Fruit fly (Drosophila melanogaster) whole organism, embryonic: ENCODE measurements around the gene CG14207.

Source experiments
- Adf1 ChIP-seq: fragments of 200-800 bp; sonication (Bioruptor generic); IDR thresholded peaks from 2 replicates; pipeline ENCODE4 v1.3.6; 2022; ENCODE audit warnings: missing biosample characterization, missing genetic modification characterization
- BEAF-32 ChIP-seq: fragments of 200-800 bp; sonication (Bioruptor generic); optimal IDR thresholded peaks from 3 replicates; lab custom pipeline; 2017; ENCODE audit warnings: missing biosample characterization, missing genetic modification characterization, mild to moderate bottlenecking, moderate library complexity, missing genetic modification reagents
- CG10366 ChIP-seq: fragments of 200-800 bp; sonication (Bioruptor generic); IDR thresholded peaks from 2 replicates; pipeline ENCODE4 v1.3.6; 2022; ENCODE audit warnings: missing biosample characterization, missing genetic modification characterization
- CG10462 ChIP-seq: fragments of 200-800 bp; sonication (Bioruptor generic); optimal IDR thresholded peaks from 2 replicates; lab custom pipeline; 2016; ENCODE audit warnings: missing biosample characterization, missing genetic modification characterization
- CG10959 ChIP-seq: fragments of 200-800 bp; sonication (Bioruptor generic); IDR thresholded peaks from 2 replicates; pipeline ENCODE4 v1.3.6; 2022; ENCODE audit warnings: missing biosample characterization, missing genetic modification characterization
- CG10979 ChIP-seq: fragments of 200-800 bp; sonication (Bioruptor generic); optimal IDR thresholded peaks from 2 replicates; lab custom pipeline; 2018; ENCODE audit warnings: missing biosample characterization, mild to moderate bottlenecking, missing genetic modification characterization, moderate library complexity
- CG11247 ChIP-seq: fragments of 200-800 bp; sonication (Bioruptor generic); IDR thresholded peaks from 2 replicates; pipeline ENCODE4 v1.3.6; 2022; ENCODE audit warnings: missing biosample characterization, missing genetic modification characterization
- CG11696 ChIP-seq: fragments of 200-800 bp; sonication (Bioruptor generic); IDR thresholded peaks from 2 replicates; pipeline ENCODE4 v1.3.6; 2022; ENCODE audit warnings: missing biosample characterization, missing genetic modification characterization
- CG12942 ChIP-seq: fragments of 200-800 bp; sonication (Bioruptor generic); optimal IDR thresholded peaks from 3 replicates; lab custom pipeline; 2016; ENCODE audit warnings: missing biosample characterization, missing genetic modification characterization
- CG13287 ChIP-seq: fragments of 200-800 bp; sonication (Bioruptor generic); IDR thresholded peaks from 2 replicates; pipeline ENCODE4 v1.3.6; 2022; ENCODE audit warnings: missing biosample characterization, missing genetic modification characterization; ENCODE audit not compliant: partially characterized antibody
- CG14441 ChIP-seq: fragments of 200-800 bp; sonication (Bioruptor generic); IDR thresholded peaks from 2 replicates; pipeline ENCODE4 v1.3.6; 2022; ENCODE audit warnings: missing biosample characterization, missing genetic modification characterization
- CG15514 ChIP-seq: fragments of 200-800 bp; sonication (Bioruptor generic); optimal IDR thresholded peaks from 3 replicates; lab custom pipeline; 2017; ENCODE audit warnings: missing biosample characterization, missing genetic modification characterization, mild to moderate bottlenecking, moderate library complexity, missing genetic modification reagents
- CG18476 ChIP-seq: fragments of 200-800 bp; sonication (Bioruptor generic); optimal IDR thresholded peaks from 2 replicates; lab custom pipeline; 2016; ENCODE audit warnings: missing biosample characterization, mild to moderate bottlenecking, missing genetic modification characterization
- CG18764 ChIP-seq: fragments of 200-800 bp; sonication (Bioruptor generic); optimal IDR thresholded peaks from 3 replicates; lab custom pipeline; 2016; ENCODE audit warnings: missing biosample characterization, missing genetic modification characterization
- CG2120 ChIP-seq: fragments of 200-800 bp; sonication (Bioruptor generic); optimal IDR thresholded peaks from 3 replicates; lab custom pipeline; 2016; ENCODE audit warnings: missing biosample characterization, missing genetic modification characterization
- CG3407 ChIP-seq: fragments of 200-800 bp; sonication (Bioruptor generic); optimal IDR thresholded peaks from 2 replicates; lab custom pipeline; 2018; ENCODE audit warnings: missing biosample characterization, mild to moderate bottlenecking, missing genetic modification characterization
- CG3838 ChIP-seq: fragments of 200-800 bp; sonication (Bioruptor generic); optimal IDR thresholded peaks from 3 replicates; lab custom pipeline; 2016; ENCODE audit warnings: missing biosample characterization, missing genetic modification characterization
- CG4282 ChIP-seq: fragments of 200-800 bp; sonication (Bioruptor generic); optimal IDR thresholded peaks from 2 replicates; lab custom pipeline; 2016; ENCODE audit warnings: missing biosample characterization, missing genetic modification characterization
- CG5180 ChIP-seq: fragments of 200-800 bp; sonication (Bioruptor generic); optimal IDR thresholded peaks from 3 replicates; lab custom pipeline; 2017; ENCODE audit warnings: missing biosample characterization, missing genetic modification characterization, mild to moderate bottlenecking, moderate library complexity, missing genetic modification reagents
- CG7745 ChIP-seq: fragments of 200-800 bp; sonication (Bioruptor generic); optimal IDR thresholded peaks from 2 replicates; lab custom pipeline; 2018; ENCODE audit warnings: missing biosample characterization, mild to moderate bottlenecking, missing genetic modification characterization, moderate library complexity
- CG8388 ChIP-seq: fragments of 200-800 bp; sonication (Bioruptor generic); optimal IDR thresholded peaks from 2 replicates; lab custom pipeline; 2019; ENCODE audit warnings: missing biosample characterization, mild to moderate bottlenecking, missing genetic modification characterization, moderate library complexity
- D ChIP-seq, 2 experiments: fragments of 200-800 bp in 1 of 2; fragments of >200 bp in 1 of 2; sonication (Bioruptor generic) in 1 of 2; optimal IDR thresholded peaks; 2 replicates in 1 of 2; 3 replicates in 1 of 2; lab custom pipeline; 2017; ENCODE audit warnings: mild to moderate bottlenecking in 1 of 2, missing biosample characterization in 1 of 2, missing genetic modification characterization in 1 of 2, missing genetic modification reagents in 1 of 2
- Dfd ChIP-seq, 2 experiments: fragments of >200 bp; optimal IDR thresholded peaks; 2 replicates each; lab custom pipeline; 2017; ENCODE audit warnings: missing biosample characterization in 2 of 2, missing genetic modification characterization in 2 of 2
- Ets65A ChIP-seq: fragments of 200-800 bp; sonication (Bioruptor generic); peaks from one replicate; lab custom pipeline; 2016; ENCODE audit warnings: missing biosample characterization, missing genetic modification characterization
- Hand ChIP-seq: fragments of 200-800 bp; sonication (Bioruptor generic); optimal IDR thresholded peaks from 2 replicates; lab custom pipeline; 2017; ENCODE audit warnings: mild to moderate bottlenecking, missing biosample characterization, missing genetic modification reagents, missing genetic modification characterization
- HmgZ ChIP-seq: fragments of 200-800 bp; sonication (Bioruptor generic); optimal IDR thresholded peaks from 2 replicates; lab custom pipeline; 2018; ENCODE audit warnings: missing biosample characterization, mild to moderate bottlenecking, missing genetic modification characterization
- Hmx ChIP-seq: fragments of 200-800 bp; sonication (Bioruptor generic); optimal IDR thresholded peaks from 2 replicates; lab custom pipeline; 2016; ENCODE audit warnings: missing biosample characterization, missing genetic modification characterization
- Hr78 ChIP-seq, 2 experiments: fragments of 200-800 bp in 1 of 2; fragments of >200 bp in 1 of 2; sonication (Bioruptor generic) in 1 of 2; optimal IDR thresholded peaks; 2 replicates each; lab custom pipeline; 2017 to 2019; ENCODE audit warnings: missing biosample characterization in 2 of 2, missing genetic modification characterization in 2 of 2, mild to moderate bottlenecking in 1 of 2, moderate library complexity in 1 of 2
- Hsf ChIP-seq: fragments of 200-800 bp; sonication (Bioruptor generic); optimal IDR thresholded peaks from 3 replicates; lab custom pipeline; 2016; ENCODE audit warnings: missing biosample characterization, missing genetic modification characterization
- Med ChIP-seq: fragments of 200-800 bp; sonication (Bioruptor generic); peaks from one replicate; lab custom pipeline; 2016; ENCODE audit warnings: missing biosample characterization, missing genetic modification characterization, mild to moderate bottlenecking, inconsistent platforms, moderate library complexity
- Opbp ChIP-seq: fragments of 200-800 bp; sonication (Bioruptor generic); IDR thresholded peaks from 3 replicates; pipeline ENCODE4 v1.3.6; 2022; ENCODE audit warnings: missing biosample characterization, missing genetic modification characterization; ENCODE audit not compliant: partially characterized antibody
- Rx ChIP-seq: fragments of 200-800 bp; sonication (Bioruptor generic); IDR thresholded peaks from 2 replicates; pipeline ENCODE4 v1.3.6; 2022; ENCODE audit warnings: missing biosample characterization, missing genetic modification characterization
- Scr ChIP-seq: fragments of 200-800 bp; sonication (Bioruptor generic); IDR thresholded peaks from 2 replicates; pipeline ENCODE4 v1.3.6; 2022; ENCODE audit warnings: missing biosample characterization, missing genetic modification characterization; ENCODE audit not compliant: partially characterized antibody
- Taf1 ChIP-seq: fragments of 200-800 bp; sonication (Bioruptor generic); IDR thresholded peaks from 2 replicates; pipeline ENCODE4 v1.3.6; 2022; ENCODE audit warnings: missing biosample characterization, missing genetic modification characterization
- ap ChIP-seq: fragments of 200-800 bp; sonication (Bioruptor generic); IDR thresholded peaks from 2 replicates; pipeline ENCODE4 v1.3.6; 2022; ENCODE audit warnings: missing biosample characterization, missing genetic modification characterization
- ara ChIP-seq: fragments of 200-800 bp; sonication (Bioruptor generic); IDR thresholded peaks from 2 replicates; pipeline ENCODE4 v1.3.6; 2022; ENCODE audit warnings: missing biosample characterization, missing genetic modification characterization
- ci ChIP-seq: fragments of 200-800 bp; sonication (Bioruptor generic); IDR thresholded peaks from 3 replicates; pipeline ENCODE4 v1.3.6; 2022; ENCODE audit warnings: missing biosample characterization, missing genetic modification characterization
- crc ChIP-seq: fragments of 200-800 bp; sonication (Bioruptor generic); optimal IDR thresholded peaks from 2 replicates; lab custom pipeline; 2016; ENCODE audit warnings: missing biosample characterization, missing genetic modification characterization
- cwo ChIP-seq: fragments of 200-800 bp; sonication (Bioruptor generic); optimal IDR thresholded peaks from 3 replicates; lab custom pipeline; 2017; ENCODE audit warnings: missing biosample characterization, missing genetic modification characterization, mild to moderate bottlenecking, moderate library complexity, missing genetic modification reagents
- exex ChIP-seq: fragments of 200-800 bp; sonication (Bioruptor generic); optimal IDR thresholded peaks from 4 replicates; lab custom pipeline; 2018; ENCODE audit warnings: missing biosample characterization, mild to moderate bottlenecking, missing genetic modification characterization, moderate library complexity
- fd64A ChIP-seq: fragments of 200-800 bp; sonication (Bioruptor generic); optimal IDR thresholded peaks from 3 replicates; lab custom pipeline; 2018; ENCODE audit warnings: missing biosample characterization, mild to moderate bottlenecking, missing genetic modification characterization
- ftz-f1 ChIP-seq: fragments of 200-800 bp; sonication (Bioruptor generic); optimal IDR thresholded peaks from 2 replicates; lab custom pipeline; 2016; ENCODE audit warnings: missing biosample characterization, missing genetic modification characterization
- gsb-n ChIP-seq: fragments of 200-800 bp; sonication (Bioruptor generic); optimal IDR thresholded peaks from 3 replicates; lab custom pipeline; 2018; ENCODE audit warnings: missing biosample characterization, mild to moderate bottlenecking, missing genetic modification characterization
- lilli ChIP-seq: fragments of 200-800 bp; sonication (Bioruptor generic); optimal IDR thresholded peaks from 3 replicates; lab custom pipeline; 2016; ENCODE audit warnings: missing biosample characterization, missing genetic modification characterization
- mirr ChIP-seq: fragments of 200-800 bp; sonication (Bioruptor generic); optimal IDR thresholded peaks from 3 replicates; lab custom pipeline; 2018; ENCODE audit warnings: missing biosample characterization, mild to moderate bottlenecking, missing genetic modification characterization
- row ChIP-seq: fragments of 200-800 bp; sonication (Bioruptor generic); IDR thresholded peaks from 3 replicates; pipeline ENCODE4 v1.3.6; 2022; ENCODE audit warnings: missing biosample characterization, missing genetic modification characterization
- stwl ChIP-seq: fragments of 200-800 bp; sonication (Bioruptor generic); optimal IDR thresholded peaks from 3 replicates; lab custom pipeline; 2018; ENCODE audit warnings: missing biosample characterization, mild to moderate bottlenecking, missing genetic modification characterization, moderate library complexity
- unc-4 ChIP-seq: fragments of 200-800 bp; sonication (Bioruptor generic); IDR thresholded peaks from 2 replicates; pipeline ENCODE4 v1.3.6; 2022; ENCODE audit warnings: missing biosample characterization, missing genetic modification characterization; ENCODE audit not compliant: partially characterized antibody

The CG14207 gene

dm6 chrX:19606558-19606957, 1.6 kb downstream of the CG14207 start (continued):
- TF ChIP-seq lilli (GFP tag; lab: Kevin White, UChicago): no peak
- TF ChIP-seq fd64A (GFP tag; lab: Kevin White, UChicago): no peak
- TF ChIP-seq Hsf: no peak
- no peak for TF ChIP-seq Hand
- TF ChIP-seq CG7745 (tag; lab: Kevin White, UChicago): no peak
- TF ChIP-seq CG14441 (GFP tag; lab: Robert Waterston, UW): 0 out of 2 replicates have a peak, but pooled peaks have one; percentile 18
- TF ChIP-seq gsb-n (tag; lab: Kevin White, UChicago): no peak
- no peak for TF ChIP-seq CG18764
- TF ChIP-seq CG5180: peak; percentile 61
- no peak for TF ChIP-seq CG11247 (GFP tag; lab: Robert Waterston, UW)
- TF ChIP-seq CG10366 (GFP tag; lab: Robert Waterston, UW): no peak
- TF ChIP-seq Ets65A (GFP tag; lab: Kevin White, UChicago): no peak

dm6 chrX:19606971-19607370, 2.0 kb downstream of the CG14207 start:
- peak; percentile 70 for TF ChIP-seq CG8388 (GFP tag; lab: Kevin White, UChicago)
- TF ChIP-seq CG12942: no peak
- TF ChIP-seq Rx (GFP tag; lab: Robert Waterston, UW): no peak
- no peak for TF ChIP-seq CG11696
- TF ChIP-seq CG15514 (GFP tag; lab: Kevin White, UChicago): peak; percentile 8
- TF ChIP-seq cwo (GFP tag; lab: Kevin White, UChicago): no peak
- no peak for TF ChIP-seq CG18476 (GFP tag; lab: Kevin White, UChicago)
- no peak for TF ChIP-seq CG2120
- peak in 1 of 2 experiments; percentile 93 for TF ChIP-seq Hr78 (GFP tag; optimal IDR thresholded peaks at IDR 0.05; lab: Kevin White, UChicago)
- TF ChIP-seq CG10959 (GFP tag; lab: Robert Waterston, UW): no peak
- TF ChIP-seq ci: 0 out of 3 replicates have a peak, but pooled peaks have one; percentile 18
- TF ChIP-seq Hmx (GFP tag; lab: Kevin White, UChicago): no peak
- TF ChIP-seq CG10462 (GFP tag; lab: Kevin White, UChicago): no peak
- TF ChIP-seq Med (GFP tag; lab: Kevin White, UChicago): peak; percentile 42
- no peak for TF ChIP-seq CG3407 (GFP tag; lab: Kevin White, UChicago)
- no peak for TF ChIP-seq ara (GFP tag; lab: Robert Waterston, UW)
- TF ChIP-seq mirr (GFP tag; lab: Kevin White, UChicago): no peak
- TF ChIP-seq ap (GFP tag; lab: Robert Waterston, UW): no peak
- no peak for TF ChIP-seq D (optimal IDR thresholded peaks at IDR 0.05; lab: Kevin White, UChicago)
- no peak for TF ChIP-seq D (GFP tag; optimal IDR thresholded peaks at IDR 0.05; lab: Kevin White, UChicago)
- no peak for TF ChIP-seq Taf1 (GFP tag; lab: Robert Waterston, UW)
- TF ChIP-seq CG10979 (tag; lab: Kevin White, UChicago): no peak
- TF ChIP-seq row (GFP tag; lab: Robert Waterston, UW): 0 out of 3 replicates have a peak, but pooled peaks have one; percentile 17
- TF ChIP-seq, all 482 proteins: peak for 6

dm6 chrX:19608042-19608609, 3.1 kb downstream of the CG14207 start:
- peak; percentile 20 for TF ChIP-seq HmgZ (tag; lab: Kevin White, UChicago)
- no peak for TF ChIP-seq crc (GFP tag; lab: Kevin White, UChicago)
- peak; percentile 32 for TF ChIP-seq unc-4 (GFP tag; lab: Robert Waterston, UW)
- TF ChIP-seq CG13287: peak; percentile 60
- TF ChIP-seq BEAF-32 (GFP tag; lab: Kevin White, UChicago): peak; percentile 25
- TF ChIP-seq Opbp (GFP tag; lab: Robert Waterston, UW): peak; percentile 55; the same call in 2 of the 3 replicates
- TF ChIP-seq Adf1 (GFP tag; lab: Robert Waterston, UW): peak; percentile 13; the same call in 1 of the 2 replicates
- TF ChIP-seq Scr (GFP tag; lab: Robert Waterston, UW): peak; percentile 49; the same call in 1 of the 2 replicates
- no peak for TF ChIP-seq CG3838 (GFP tag; lab: Kevin White, UChicago)
- no peak for TF ChIP-seq Dfd (GFP tag; optimal IDR thresholded peaks at IDR 0.05; lab: Kevin White, UChicago)
- peak; percentile 62 for TF ChIP-seq exex
- no peak for TF ChIP-seq CG4282 (GFP tag; lab: Kevin White, UChicago)
- peak; percentile 60 for TF ChIP-seq stwl (tag; lab: Kevin White, UChicago)
- TF ChIP-seq cwo (GFP tag; lab: Kevin White, UChicago): peak; percentile 93
- peak; percentile 83 for TF ChIP-seq ftz-f1 (GFP tag; lab: Kevin White, UChicago)
